Fruit fly (Drosophila melanogaster) whole organism, embryonic: ENCODE results near the gene CG7685.

Experiments used
- CG11504 ChIP-seq: fragments of 200-800 bp; sonication (Bioruptor generic); optimal IDR thresholded peaks from 3 replicates; lab custom pipeline; 2019; ENCODE audit warnings: missing biosample characterization, mild to moderate bottlenecking, missing genetic modification characterization, moderate library complexity
- CG11723 ChIP-seq: fragments of 200-800 bp; sonication (Bioruptor generic); optimal IDR thresholded peaks from 2 replicates; lab custom pipeline; 2017; ENCODE audit warnings: missing biosample characterization, mild to moderate bottlenecking, missing genetic modification characterization
- CG13424 ChIP-seq: fragments of 200-800 bp; sonication (Bioruptor generic); optimal IDR thresholded peaks from 2 replicates; lab custom pipeline; 2019; ENCODE audit warnings: missing biosample characterization, mild to moderate bottlenecking, missing genetic modification characterization, moderate library complexity
- CG15696 ChIP-seq: fragments of 200-800 bp; sonication (Bioruptor generic); optimal IDR thresholded peaks from 2 replicates; lab custom pipeline; 2019; ENCODE audit warnings: missing biosample characterization, mild to moderate bottlenecking, missing genetic modification characterization, moderate library complexity
- NfI ChIP-seq: fragments of 200-800 bp; sonication (Bioruptor generic); optimal IDR thresholded peaks from 3 replicates; lab custom pipeline; 2018; ENCODE audit warnings: missing biosample characterization, mild to moderate bottlenecking, missing genetic modification characterization, moderate library complexity
- Spps ChIP-seq: fragments of 200-800 bp; sonication (Bioruptor generic); optimal IDR thresholded peaks from 2 replicates; lab custom pipeline; 2018; ENCODE audit warnings: missing biosample characterization, mild to moderate bottlenecking, missing genetic modification characterization
- chm ChIP-seq: fragments of 200-800 bp; sonication (Bioruptor generic); IDR thresholded peaks from 2 replicates; pipeline ENCODE4 v1.3.6; 2022; ENCODE audit warnings: missing biosample characterization, missing genetic modification characterization
- ems ChIP-seq: fragments of 200-800 bp; sonication (Bioruptor generic); optimal IDR thresholded peaks from 3 replicates; lab custom pipeline; 2016; ENCODE audit warnings: missing biosample characterization, missing genetic modification characterization
- ind ChIP-seq: fragments of 200-800 bp; sonication (Bioruptor generic); optimal IDR thresholded peaks from 3 replicates; lab custom pipeline; 2016; ENCODE audit warnings: missing biosample characterization, missing genetic modification characterization
- pb ChIP-seq: fragments of 200-800 bp; sonication (Bioruptor generic); optimal IDR thresholded peaks from 3 replicates; lab custom pipeline; 2016; ENCODE audit warnings: missing biosample characterization, missing genetic modification characterization

- TF ChIP-seq Spps (tag; lab: Kevin White, UChicago) (no peak), CG11504 (tag; lab: Kevin White, UChicago) (no peak), CG11723 (GFP tag; lab: Kevin White, UChicago) (no peak), CG15696 (tag; lab: Kevin White, UChicago) (no peak), pb (GFP tag; lab: Kevin White, UChicago) (no peak), ind (no peak), ems (GFP tag; lab: Kevin White, UChicago) (no peak), chm (GFP tag; lab: Robert Waterston, UW) (no peak), NfI (no peak), CG13424 (tag; lab: Kevin White, UChicago) (no peak)
Observed at dm6 chr3R:18368595-18368994, 36.1 kb upstream of the CG7685 start.
